Fruit fly (Drosophila melanogaster): ENCODE data around the gene Rpn11.

Gene Rpn11

dm6 chr2L:5092992-5093695 is 33.6 kb upstream of the Rpn11 start, which contains the start of gene Pgant5:
Gene Pgant5 (minus strand): TSS chr2L:5093592.
- TF ChIP-seq insv (optimal IDR thresholded peaks at IDR 0.05) (no peak), psq (optimal IDR thresholded peaks at IDR 0.05) (no peak), Myc (optimal IDR thresholded peaks at IDR 0.05) (no peak), Sin3A (optimal IDR thresholded peaks at IDR 0.05) (no peak), h (optimal IDR thresholded peaks at IDR 0.05) (no peak), ttk (optimal IDR thresholded peaks at IDR 0.05) (no peak)

- TF ChIP-seq Sin3A (optimal IDR thresholded peaks at IDR 0.05) = no peak
- TF ChIP-seq ttk (optimal IDR thresholded peaks at IDR 0.05) = no peak
- no peak for TF ChIP-seq psq (optimal IDR thresholded peaks at IDR 0.05)
Measured at dm6 chr2L:5092597-5092991, 33.0 kb upstream of the Rpn11 start.

dm6 chr2L:5092145-5092544 is 32.6 kb upstream of the Rpn11 start:
- TF ChIP-seq psq (optimal IDR thresholded peaks at IDR 0.05) (no peak), Sin3A (optimal IDR thresholded peaks at IDR 0.05) (no peak), h (optimal IDR thresholded peaks at IDR 0.05) (no peak), Myc (optimal IDR thresholded peaks at IDR 0.05) (no peak), ttk (optimal IDR thresholded peaks at IDR 0.05) (no peak), insv (optimal IDR thresholded peaks at IDR 0.05) (no peak)

- TF ChIP-seq Myc (optimal IDR thresholded peaks at IDR 0.05) = no peak
- no peak for TF ChIP-seq Sin3A (optimal IDR thresholded peaks at IDR 0.05)
- TF ChIP-seq psq (optimal IDR thresholded peaks at IDR 0.05) = no peak
- no peak for TF ChIP-seq h (optimal IDR thresholded peaks at IDR 0.05)
- no peak for TF ChIP-seq insv (optimal IDR thresholded peaks at IDR 0.05)
- no peak for TF ChIP-seq ttk (optimal IDR thresholded peaks at IDR 0.05)
Measured at dm6 chr2L:5090352-5090751, 30.8 kb upstream of the Rpn11 start.

- TF ChIP-seq insv (optimal IDR thresholded peaks at IDR 0.05) (no peak), Myc (optimal IDR thresholded peaks at IDR 0.05) (no peak), ttk (optimal IDR thresholded peaks at IDR 0.05) (no peak), psq (optimal IDR thresholded peaks at IDR 0.05) (no peak), h (optimal IDR thresholded peaks at IDR 0.05) (no peak), Sin3A (optimal IDR thresholded peaks at IDR 0.05) (no peak)
Measured at dm6 chr2L:5089642-5090041, 30.1 kb upstream of the Rpn11 start.

dm6 chr2L:5088649-5089270 is 29.2 kb upstream of the Rpn11 start:
- TF ChIP-seq insv (optimal IDR thresholded peaks at IDR 0.05) (no peak), h (optimal IDR thresholded peaks at IDR 0.05) (no peak), Sin3A (optimal IDR thresholded peaks at IDR 0.05) (no peak), psq (optimal IDR thresholded peaks at IDR 0.05) (no peak), Myc (optimal IDR thresholded peaks at IDR 0.05) (no peak), ttk (optimal IDR thresholded peaks at IDR 0.05) (no peak)

dm6 chr2L:5086905-5087522 is 27.4 kb upstream of the Rpn11 start:
- TF ChIP-seq Myc (optimal IDR thresholded peaks at IDR 0.05) (no peak), h (optimal IDR thresholded peaks at IDR 0.05) (no peak), Sin3A (optimal IDR thresholded peaks at IDR 0.05) (no peak), ttk (optimal IDR thresholded peaks at IDR 0.05) (no peak), insv (optimal IDR thresholded peaks at IDR 0.05) (no peak), psq (optimal IDR thresholded peaks at IDR 0.05) (no peak)

- TF ChIP-seq Sin3A (optimal IDR thresholded peaks at IDR 0.05) (no peak), ttk (optimal IDR thresholded peaks at IDR 0.05) (no peak), h (optimal IDR thresholded peaks at IDR 0.05) (no peak), insv (optimal IDR thresholded peaks at IDR 0.05) (no peak), psq (optimal IDR thresholded peaks at IDR 0.05) (no peak), Myc (optimal IDR thresholded peaks at IDR 0.05) (no peak)
Measured at dm6 chr2L:5085561-5085960, 26.0 kb upstream of the Rpn11 start.

dm6 chr2L:5084586-5085257 is 25.1 kb upstream of the Rpn11 start:
- no peak for TF ChIP-seq Myc (optimal IDR thresholded peaks at IDR 0.05)
- no peak for TF ChIP-seq ttk (optimal IDR thresholded peaks at IDR 0.05)
- TF ChIP-seq Sin3A (optimal IDR thresholded peaks at IDR 0.05) = no peak
- TF ChIP-seq insv (optimal IDR thresholded peaks at IDR 0.05) = no peak

dm6 chr2L:5080225-5080867 is 20.8 kb upstream of the Rpn11 start:
- no peak for TF ChIP-seq ttk (optimal IDR thresholded peaks at IDR 0.05)
- no peak for TF ChIP-seq insv (optimal IDR thresholded peaks at IDR 0.05)
- no peak for TF ChIP-seq Sin3A (optimal IDR thresholded peaks at IDR 0.05)
- no peak for TF ChIP-seq psq (optimal IDR thresholded peaks at IDR 0.05)
- no peak for TF ChIP-seq h (optimal IDR thresholded peaks at IDR 0.05)
- TF ChIP-seq Myc (optimal IDR thresholded peaks at IDR 0.05) = no peak

- TF ChIP-seq Sin3A (optimal IDR thresholded peaks at IDR 0.05) (no peak), psq (optimal IDR thresholded peaks at IDR 0.05) (no peak), Myc (optimal IDR thresholded peaks at IDR 0.05) (no peak), insv (optimal IDR thresholded peaks at IDR 0.05) (no peak)
Measured at dm6 chr2L:5079200-5079599, 19.6 kb upstream of the Rpn11 start.

dm6 chr2L:5072357-5072756 is 12.8 kb upstream of the Rpn11 start:
- TF ChIP-seq ttk (optimal IDR thresholded peaks at IDR 0.05) (no peak), psq (optimal IDR thresholded peaks at IDR 0.05) (no peak), Sin3A (optimal IDR thresholded peaks at IDR 0.05) (no peak), h (optimal IDR thresholded peaks at IDR 0.05) (no peak), Myc (optimal IDR thresholded peaks at IDR 0.05) (no peak), insv (optimal IDR thresholded peaks at IDR 0.05) (no peak)

Data from Kc167 (cell line).